Fruit fly (Drosophila melanogaster): ENCODE measurements around the gene S6k.
A peak's percentile ranks its signal among the peaks of the same experiment; 100 is the strongest.

Gene S6k

DNA sequence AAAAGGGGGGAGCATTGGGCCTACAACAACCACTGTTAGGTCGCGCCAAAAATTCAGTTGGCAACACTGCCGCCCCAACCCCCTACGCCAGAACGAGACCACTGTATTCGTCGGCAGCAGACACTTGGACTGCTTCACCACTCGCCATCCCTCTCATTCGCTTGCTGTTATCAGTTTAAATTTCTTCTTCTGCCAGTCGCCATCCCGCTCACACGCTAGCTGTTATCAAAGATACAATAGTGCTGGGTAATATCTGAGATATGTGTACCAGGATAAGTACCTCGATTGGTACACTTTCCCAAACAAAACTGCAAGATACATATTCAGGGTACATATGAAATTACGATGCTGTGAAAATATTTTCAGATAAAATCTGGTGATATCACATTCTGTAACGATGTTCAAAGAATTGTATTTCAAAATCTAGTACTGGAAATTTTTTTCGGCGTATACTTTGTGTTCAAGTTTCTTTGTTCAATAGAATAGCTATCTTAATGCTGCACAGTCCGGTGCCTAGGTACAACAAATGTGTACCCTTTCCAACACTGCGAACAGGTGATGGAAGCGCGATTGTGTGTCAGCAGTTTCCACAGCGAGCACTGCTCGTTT is 39.8 kb downstream of the S6k start (continued):
- TF ChIP-seq Rx (GFP tag; IDR thresholded peaks at IDR 0.05) (peak; percentile 47), fru (optimal IDR thresholded peaks at IDR 0.05) (no peak), gce (GFP tag; IDR thresholded peaks at IDR 0.05) (0 out of 3 replicates have a peak, but pooled peaks have one; percentile 16), Hr39 (optimal IDR thresholded peaks at IDR 0.05) (no peak), CG15479 (GFP tag; optimal IDR thresholded peaks at IDR 0.05) (no peak), ac (GFP tag; optimal IDR thresholded peaks at IDR 0.05) (peak; percentile 55), CG11247 (GFP tag; IDR thresholded peaks at IDR 0.05) (peak; percentile 68), CG1603 (tag; optimal IDR thresholded peaks at IDR 0.05) (peak; percentile 73), ind (GFP tag; optimal IDR thresholded peaks at IDR 0.05) (peak; percentile 87), CG2116 (GFP tag; optimal IDR thresholded peaks at IDR 0.05) (peak; percentile 48), CG10274 (GFP tag; optimal IDR thresholded peaks at IDR 0.05) (peak; percentile 64), crol (GFP tag; IDR thresholded peaks at IDR 0.05) (peak; percentile 88), vnd (GFP tag; IDR thresholded peaks at IDR 0.05; ENCODE audit: partially characterized antibody) (no peak), CG12942 (GFP tag; optimal IDR thresholded peaks at IDR 0.05) (peak; percentile 59), CG9932 (GFP tag; IDR thresholded peaks at IDR 0.05) (peak; percentile 82), rib (GFP tag; IDR thresholded peaks at IDR 0.05) (no peak), CG14965 (GFP tag; optimal IDR thresholded peaks at IDR 0.05; ENCODE audit: borderline replicate concordance) (no peak), jumu (GFP tag; optimal IDR thresholded peaks at IDR 0.05) (peak; percentile 83), pho (GFP tag; optimal IDR thresholded peaks at IDR 0.05) (peak; percentile 92), Ssrp (tag; optimal IDR thresholded peaks at IDR 0.05) (peak; percentile 82), kay (GFP tag; optimal IDR thresholded peaks at IDR 0.05) (peak; percentile 68), tin (GFP tag; optimal IDR thresholded peaks at IDR 0.05) (peak; percentile 75), Ravus (GFP tag; IDR thresholded peaks at IDR 0.05) (peak; percentile 20; the same call in 1 of the 2 replicates), fd102C (GFP tag; optimal IDR thresholded peaks at IDR 0.05) (peak; percentile 0), CG10654 (GFP tag; optimal IDR thresholded peaks at IDR 0.05) (peak; percentile 76), CG6791 (GFP tag; IDR thresholded peaks at IDR 0.05; ENCODE audit: partially characterized antibody) (peak; percentile 79), Mes4 (GFP tag; optimal IDR thresholded peaks at IDR 0.05) (peak; percentile 75), sc (optimal IDR thresholded peaks at IDR 0.05) (no peak), sc (GFP tag; optimal IDR thresholded peaks at IDR 0.05) (peak; percentile 80), CG14860 (GFP tag; IDR thresholded peaks at IDR 0.05; ENCODE audit: partially characterized antibody) (no peak), MTF-1 (GFP tag; optimal IDR thresholded peaks at IDR 0.05; ENCODE audit: borderline replicate concordance) (no peak), gro (GFP tag; optimal IDR thresholded peaks at IDR 0.05) (peak; percentile 90), CG10267 (tag; optimal IDR thresholded peaks at IDR 0.05) (peak; percentile 94), hth (optimal IDR thresholded peaks at IDR 0.05) (no peak), CG3065 (GFP tag; optimal IDR thresholded peaks at IDR 0.05) (peak; percentile 44), CG15011 (GFP tag; optimal IDR thresholded peaks at IDR 0.05) (no peak), CG12155 (GFP tag; optimal IDR thresholded peaks at IDR 0.05) (peak; percentile 85), ssp (GFP tag; IDR thresholded peaks at IDR 0.05) (peak; percentile 34; the same call in 1 of the 2 replicates), btn (GFP tag; optimal IDR thresholded peaks at IDR 0.05) (peak; percentile 49), Sry-δ (GFP tag; optimal IDR thresholded peaks at IDR 0.05) (peak; percentile 63), en (GFP tag; optimal IDR thresholded peaks at IDR 0.05) (peak; percentile 80), wek (GFP tag; optimal IDR thresholded peaks at IDR 0.05) (peak; percentile 54), Dad (GFP tag; optimal IDR thresholded peaks at IDR 0.05) (peak; percentile 76), CG4404 (GFP tag; IDR thresholded peaks at IDR 0.05) (peak; percentile 27; the same call in 1 of the 2 replicates), CG11695 (GFP tag; IDR thresholded peaks at IDR 0.05) (peak; percentile 79; the same call in 2 of the 3 replicates), knrl (GFP tag; IDR thresholded peaks at IDR 0.05; ENCODE audit: partially characterized antibody) (peak; percentile 40; the same call in 1 of the 3 replicates), CG10431 (GFP tag; optimal IDR thresholded peaks at IDR 0.05) (peak; percentile 58), CG12391 (tag; optimal IDR thresholded peaks at IDR 0.05) (peak; percentile 89), ttk (GFP tag; IDR thresholded peaks at IDR 0.05) (peak; percentile 41; the same call in 1 of the 2 replicates), lov (optimal IDR thresholded peaks at IDR 0.05) (no peak), lov (GFP tag; IDR thresholded peaks at IDR 0.05) (peak; percentile 49; the same call in 1 of the 3 replicates)

All from whole organism, embryonic.